Worm (Caenorhabditis elegans) whole organism, early embryonic: Measurements from ENCODE around the gene F38A1.8.
"Not testable (repeated sequence)": the region's sequence is repeated elsewhere in the genome, so short reads cannot be mapped to it uniquely, and the experiment has no call there.

Experiments used
- ceh-13 ChIP-seq: fragments of 200-800 bp; sonication (Bioruptor generic); optimal IDR thresholded peaks from 2 replicates; lab custom pipeline; 2018; ENCODE audit warnings: mild to moderate bottlenecking, missing genetic modification characterization, missing compliant biosample characterization
- ceh-36 ChIP-seq: sonication (generic microtip); optimal IDR thresholded peaks from 2 replicates; lab custom pipeline; 2016; ENCODE audit warnings: missing genetic modification characterization, inconsistent platforms, missing compliant biosample characterization
- flt-1 ChIP-seq: fragments of 200-800 bp; sonication (Bioruptor generic); IDR thresholded peaks from 2 replicates; pipeline ENCODE4 v1.3.6; 2022; ENCODE audit warnings: missing genetic modification characterization, missing compliant biosample characterization
- hmbx-1 ChIP-seq: sonication (generic microtip); optimal IDR thresholded peaks from 2 replicates; lab custom pipeline; 2016; ENCODE audit warnings: mild to moderate bottlenecking, missing genetic modification characterization, missing compliant biosample characterization
- hmg-4 ChIP-seq: fragments of 200-800 bp; sonication (Bioruptor generic); optimal IDR thresholded peaks from 2 replicates; lab custom pipeline; 2018; ENCODE audit warnings: mild to moderate bottlenecking, missing genetic modification characterization, missing compliant biosample characterization
- hnd-1 ChIP-seq: sonication (generic microtip); optimal IDR thresholded peaks from 2 replicates; lab custom pipeline; 2016; ENCODE audit warnings: missing genetic modification characterization, missing compliant biosample characterization
- scrt-1 ChIP-seq: fragments of 200-800 bp; sonication (Bioruptor generic); IDR thresholded peaks from 2 replicates; pipeline ENCODE4 v1.3.6; 2022; ENCODE audit warnings: missing genetic modification characterization, missing compliant biosample characterization
- tbx-11 ChIP-seq: fragments of 200-800 bp; sonication (Bioruptor generic); IDR thresholded peaks from 2 replicates; pipeline ENCODE4 v1.3.6; 2022; ENCODE audit warnings: missing genetic modification characterization, missing compliant biosample characterization
- tbx-37 ChIP-seq: fragments of 200-800 bp; sonication (Bioruptor generic); conservative IDR thresholded peaks from 2 replicates; pipeline ENCODE4 v1.3.6; 2022; ENCODE audit warnings: missing genetic modification reagents, missing genetic modification characterization, missing compliant biosample characterization
- tra-4 ChIP-seq: sonication (generic microtip); optimal IDR thresholded peaks from 2 replicates; lab custom pipeline; 2017; ENCODE audit warnings: missing genetic modification characterization, missing compliant biosample characterization

The F38A1.8 gene

DNA sequence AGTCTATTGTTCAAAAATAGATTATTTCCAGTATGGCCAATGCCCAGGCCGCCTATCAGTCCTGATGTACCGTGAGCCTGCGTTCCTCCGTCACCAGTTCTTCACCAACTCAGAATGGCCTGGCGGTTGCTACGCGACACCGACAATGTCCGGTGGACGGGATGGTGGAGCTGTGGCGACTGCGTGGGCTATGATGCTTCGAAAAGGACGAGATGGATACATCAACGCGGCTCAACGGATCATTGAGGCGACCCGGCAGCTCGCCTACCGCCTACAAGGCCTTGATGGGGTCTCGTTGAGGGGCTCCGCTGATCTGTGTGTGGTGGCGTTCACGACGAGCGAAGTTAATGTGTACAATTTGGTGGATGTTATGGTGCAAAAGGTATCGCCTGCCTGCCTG, 40.2 kb downstream of the F38A1.8 start:
- TF ChIP-seq tra-4 (no peak), tbx-37 (GFP tag; lab: Robert Waterston, UW) (no peak)

ce11 chrIV:1192765-1193164, 46.9 kb downstream of the F38A1.8 start, which contains the start of gene spl-3:
spl-3 (plus strand) TSS chrIV:1193065.
- TF ChIP-seq tbx-37 (GFP tag; lab: Robert Waterston, UW) (no peak), ceh-13 (GFP tag; lab: Kevin White, UChicago) (no peak), scrt-1 (GFP tag; lab: Robert Waterston, UW) (no peak), flt-1 (GFP tag; lab: Robert Waterston, UW) (no peak), hnd-1 (tag; lab: Kevin White, UChicago) (no peak), ceh-36 (no peak), hmbx-1 (tag; lab: Kevin White, UChicago) (no peak), hmg-4 (GFP tag; lab: Kevin White, UChicago) (no peak)

DNA sequence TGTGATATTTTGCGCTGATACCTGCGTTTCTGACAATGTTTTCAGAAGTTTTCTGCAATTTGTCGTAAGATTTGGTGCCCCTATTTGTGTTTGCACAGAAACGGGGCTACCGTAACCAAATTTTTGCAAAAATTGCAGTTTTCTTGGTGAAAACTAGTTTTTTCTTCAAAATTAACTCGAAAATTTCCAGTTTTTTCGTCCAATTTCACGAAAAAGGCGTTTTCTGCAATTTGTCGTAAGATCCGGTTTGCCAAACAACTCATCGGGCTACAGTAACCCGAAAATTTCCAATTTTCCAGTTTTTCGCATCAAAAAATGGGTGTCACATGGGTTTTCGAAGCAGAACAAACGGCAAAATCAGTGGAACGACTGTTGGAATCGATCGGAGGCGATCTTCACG, 52.1 kb downstream of the F38A1.8 start, which contains the start of gene mdt-20:
Gene mdt-20 (plus strand): TSS at position 301 of the 400 bp plus-strand sequence.
- not testable (repeated sequence) for TF ChIP-seq tbx-11 (GFP tag; lab: Robert Waterston, UW); scrt-1 (GFP tag; lab: Robert Waterston, UW); hmbx-1 (tag; lab: Kevin White, UChicago)
